Fruit fly (Drosophila melanogaster) whole organism, embryonic: ENCODE results near the gene Pcyt1.
A peak's percentile ranks its signal among the peaks of the same experiment; 100 is the strongest.

Experiments
- Ada2b ChIP-seq: fragments of 200-800 bp; sonication (Bioruptor generic); IDR thresholded peaks from 2 replicates; pipeline ENCODE4 v1.3.6; 2022; ENCODE audit warnings: missing biosample characterization, missing genetic modification characterization
- Adf1 ChIP-seq: fragments of 200-800 bp; sonication (Bioruptor generic); IDR thresholded peaks from 2 replicates; pipeline ENCODE4 v1.3.6; 2022; ENCODE audit warnings: missing biosample characterization, missing genetic modification characterization
- BEAF-32 ChIP-seq: fragments of 200-800 bp; sonication (Bioruptor generic); optimal IDR thresholded peaks from 3 replicates; lab custom pipeline; 2017; ENCODE audit warnings: missing biosample characterization, missing genetic modification characterization, mild to moderate bottlenecking, moderate library complexity, missing genetic modification reagents
- Blimp-1 ChIP-seq: fragments of 200-800 bp; sonication (Bioruptor generic); optimal IDR thresholded peaks from 3 replicates; lab custom pipeline; 2018; ENCODE audit warnings: missing biosample characterization, missing genetic modification characterization, mild to moderate bottlenecking, moderate library complexity, missing genetic modification reagents
- CG10366 ChIP-seq: fragments of 200-800 bp; sonication (Bioruptor generic); IDR thresholded peaks from 2 replicates; pipeline ENCODE4 v1.3.6; 2022; ENCODE audit warnings: missing biosample characterization, missing genetic modification characterization
- CG11695 ChIP-seq: fragments of 200-800 bp; sonication (Bioruptor generic); IDR thresholded peaks from 3 replicates; pipeline ENCODE4 v1.3.6; 2022; ENCODE audit warnings: missing biosample characterization, missing genetic modification characterization
- CG12155 ChIP-seq: fragments of 200-800 bp; sonication (Bioruptor generic); optimal IDR thresholded peaks from 3 replicates; lab custom pipeline; 2016; ENCODE audit warnings: missing biosample characterization, missing genetic modification characterization
- CG13287 ChIP-seq: fragments of 200-800 bp; sonication (Bioruptor generic); IDR thresholded peaks from 2 replicates; pipeline ENCODE4 v1.3.6; 2022; ENCODE audit warnings: missing biosample characterization, missing genetic modification characterization; ENCODE audit not compliant: partially characterized antibody
- CG14014 ChIP-seq: fragments of 200-800 bp; sonication (Bioruptor generic); IDR thresholded peaks from 2 replicates; pipeline ENCODE4 v1.3.6; 2022; ENCODE audit warnings: missing biosample characterization, missing genetic modification characterization
- CG17359 ChIP-seq: fragments of 200-800 bp; sonication (Bioruptor generic); optimal IDR thresholded peaks from 3 replicates; lab custom pipeline; 2018; ENCODE audit warnings: missing biosample characterization, mild to moderate bottlenecking, missing genetic modification characterization, moderate library complexity
- CG17361 ChIP-seq: fragments of 200-800 bp; sonication (Bioruptor generic); IDR thresholded peaks from 3 replicates; pipeline ENCODE4 v1.3.6; 2022; ENCODE audit warnings: missing biosample characterization, missing genetic modification characterization
- CG18619 ChIP-seq: fragments of 200-800 bp; sonication (Bioruptor generic); optimal IDR thresholded peaks from 3 replicates; lab custom pipeline; 2017; ENCODE audit warnings: missing biosample characterization, mild to moderate bottlenecking, missing genetic modification characterization
- CG2712 ChIP-seq: fragments of 200-800 bp; optimal IDR thresholded peaks from 3 replicates; lab custom pipeline; 2019; ENCODE audit warnings: missing biosample characterization, mild to moderate bottlenecking, missing genetic modification characterization, moderate library complexity
- CG30020 ChIP-seq: fragments of 200-800 bp; optimal IDR thresholded peaks from 2 replicates; lab custom pipeline; 2019; ENCODE audit warnings: missing biosample characterization, mild to moderate bottlenecking, missing genetic modification characterization, moderate library complexity
- CG7556 ChIP-seq: fragments of 200-800 bp; sonication (Bioruptor generic); optimal IDR thresholded peaks from 2 replicates; lab custom pipeline; 2017; ENCODE audit warnings: missing biosample characterization, mild to moderate bottlenecking, missing genetic modification characterization
- CG7839 ChIP-seq: fragments of 200-800 bp; sonication (Bioruptor generic); optimal IDR thresholded peaks from 3 replicates; lab custom pipeline; 2018; ENCODE audit warnings: missing biosample characterization, mild to moderate bottlenecking, missing genetic modification characterization, moderate library complexity
- CG8290 ChIP-seq, 3 experiments: fragments of 200-800 bp; sonication (Bioruptor generic); optimal IDR thresholded peaks; 2 replicates each; lab custom pipeline; 2016 to 2019; ENCODE audit warnings: missing biosample characterization in 3 of 3, missing genetic modification characterization in 3 of 3, mild to moderate bottlenecking in 2 of 3, moderate library complexity in 1 of 3
- CG8944 ChIP-seq: fragments of 200-800 bp; sonication (Bioruptor generic); optimal IDR thresholded peaks from 3 replicates; lab custom pipeline; 2016; ENCODE audit warnings: missing biosample characterization, missing genetic modification characterization
- D ChIP-seq, 2 experiments: fragments of 200-800 bp in 1 of 2; fragments of >200 bp in 1 of 2; sonication (Bioruptor generic) in 1 of 2; optimal IDR thresholded peaks; 2 replicates in 1 of 2; 3 replicates in 1 of 2; lab custom pipeline; 2017; ENCODE audit warnings: mild to moderate bottlenecking in 1 of 2, missing biosample characterization in 1 of 2, missing genetic modification characterization in 1 of 2, missing genetic modification reagents in 1 of 2
- D19B ChIP-seq: fragments of 200-800 bp; sonication (Bioruptor generic); optimal IDR thresholded peaks from 2 replicates; lab custom pipeline; 2017; ENCODE audit warnings: missing biosample characterization, mild to moderate bottlenecking, missing genetic modification characterization
- Dbx ChIP-seq: fragments of 200-800 bp; sonication (Bioruptor generic); IDR thresholded peaks from 3 replicates; pipeline ENCODE4 v1.3.6; 2022; ENCODE audit warnings: missing biosample characterization, missing genetic modification characterization
- Deaf1 ChIP-seq: fragments of 200-800 bp; optimal IDR thresholded peaks from 3 replicates; lab custom pipeline; 2019; ENCODE audit warnings: missing biosample characterization, mild to moderate bottlenecking, missing genetic modification characterization, moderate library complexity
- ERR ChIP-seq: fragments of 200-800 bp; sonication (Bioruptor generic); optimal IDR thresholded peaks from 2 replicates; lab custom pipeline; 2016; ENCODE audit warnings: missing biosample characterization, missing genetic modification characterization
- GATAe ChIP-seq: fragments of 200-800 bp; sonication (Bioruptor generic); conservative IDR thresholded peaks from 2 replicates; pipeline ENCODE4 v1.3.6; 2022; ENCODE audit warnings: missing biosample characterization, missing genetic modification characterization
- H2.0 ChIP-seq: fragments of 200-800 bp; sonication (Bioruptor generic); IDR thresholded peaks from 2 replicates; pipeline ENCODE4 v1.3.6; 2022; ENCODE audit warnings: missing biosample characterization, missing genetic modification characterization
- HLH3B ChIP-seq: fragments of 200-800 bp; sonication (Bioruptor generic); IDR thresholded peaks from 2 replicates; pipeline ENCODE4 v1.3.6; 2022; ENCODE audit warnings: missing biosample characterization, missing genetic modification characterization
- Hr3 ChIP-seq: fragments of 200-800 bp; sonication (Bioruptor generic); optimal IDR thresholded peaks from 3 replicates; lab custom pipeline; 2016; ENCODE audit warnings: missing biosample characterization, missing genetic modification characterization
- Opbp ChIP-seq: fragments of 200-800 bp; sonication (Bioruptor generic); IDR thresholded peaks from 3 replicates; pipeline ENCODE4 v1.3.6; 2022; ENCODE audit warnings: missing biosample characterization, missing genetic modification characterization; ENCODE audit not compliant: partially characterized antibody
- ara ChIP-seq: fragments of 200-800 bp; sonication (Bioruptor generic); IDR thresholded peaks from 2 replicates; pipeline ENCODE4 v1.3.6; 2022; ENCODE audit warnings: missing biosample characterization, missing genetic modification characterization
- corto ChIP-seq: fragments of 200-800 bp; sonication (Bioruptor generic); optimal IDR thresholded peaks from 2 replicates; lab custom pipeline; 2016; ENCODE audit warnings: missing biosample characterization, mild to moderate bottlenecking, missing genetic modification characterization, moderate library complexity
- croc ChIP-seq: fragments of 200-800 bp; sonication (Bioruptor generic); conservative IDR thresholded peaks from 3 replicates; pipeline ENCODE4 v1.3.6; 2022; ENCODE audit warnings: missing biosample characterization, missing genetic modification characterization
- crol ChIP-seq: fragments of 200-800 bp; sonication (Bioruptor generic); IDR thresholded peaks from 2 replicates; pipeline ENCODE4 v1.3.6; 2022; ENCODE audit warnings: missing biosample characterization, missing genetic modification characterization
- dpn ChIP-seq, 2 experiments: fragments of 200-800 bp; sonication (Bioruptor generic); optimal IDR thresholded peaks; 3 replicates each; lab custom pipeline; 2016; ENCODE audit warnings: missing biosample characterization in 2 of 2, missing genetic modification characterization in 2 of 2
- en ChIP-seq: fragments of 200-800 bp; sonication (Bioruptor generic); optimal IDR thresholded peaks from 2 replicates; lab custom pipeline; 2016; ENCODE audit warnings: missing biosample characterization, missing genetic modification characterization
- fd3F ChIP-seq: fragments of 200-800 bp; sonication (Bioruptor generic); optimal IDR thresholded peaks from 2 replicates; lab custom pipeline; 2018; ENCODE audit warnings: missing biosample characterization, mild to moderate bottlenecking, missing genetic modification characterization, moderate library complexity
- gce ChIP-seq: fragments of 200-800 bp; sonication (Bioruptor generic); IDR thresholded peaks from 3 replicates; pipeline ENCODE4 v1.3.6; 2022; ENCODE audit warnings: missing biosample characterization, missing genetic modification characterization
- gsb-n ChIP-seq: fragments of 200-800 bp; sonication (Bioruptor generic); optimal IDR thresholded peaks from 3 replicates; lab custom pipeline; 2018; ENCODE audit warnings: missing biosample characterization, mild to moderate bottlenecking, missing genetic modification characterization
- insv ChIP-seq, 2 experiments: fragments of 200-800 bp; sonication (Bioruptor generic); optimal IDR thresholded peaks; 3 replicates each; lab custom pipeline; 2016 to 2018; ENCODE audit warnings: missing biosample characterization in 2 of 2, missing genetic modification characterization in 2 of 2
- inv ChIP-seq: fragments of 200-800 bp; sonication (Bioruptor generic); IDR thresholded peaks from 2 replicates; pipeline ENCODE4 v1.3.6; 2022; ENCODE audit warnings: missing biosample characterization, missing genetic modification characterization; ENCODE audit not compliant: partially characterized antibody
- lmd ChIP-seq: fragments of 200-800 bp; sonication (Bioruptor generic); IDR thresholded peaks from 2 replicates; pipeline ENCODE4 v1.3.6; 2022; ENCODE audit warnings: missing biosample characterization, missing genetic modification characterization
- prd ChIP-seq, 3 experiments: fragments of >200 bp in 2 of 3; fragments of 200-800 bp in 1 of 3; sonication (Bioruptor generic) in 1 of 3; optimal IDR thresholded peaks in 2 of 3; IDR thresholded peaks in 1 of 3; 2 replicates in 2 of 3; 3 replicates in 1 of 3; pipeline versions ENCODE4 v1.3.6 to Lab custom; 2017 to 2022; ENCODE audit warnings: missing biosample characterization in 1 of 3, missing genetic modification characterization in 1 of 3
- pzg ChIP-seq: fragments of 200-800 bp; sonication (Bioruptor generic); optimal IDR thresholded peaks from 3 replicates; lab custom pipeline; 2018; ENCODE audit warnings: missing biosample characterization, mild to moderate bottlenecking, missing genetic modification characterization, moderate library complexity
- run ChIP-seq: fragments of 200-800 bp; sonication (Bioruptor generic); optimal IDR thresholded peaks from 3 replicates; lab custom pipeline; 2018; ENCODE audit warnings: missing biosample characterization, mild to moderate bottlenecking, missing genetic modification characterization
- sd ChIP-seq: fragments of 200-800 bp; sonication (Bioruptor generic); optimal IDR thresholded peaks from 3 replicates; lab custom pipeline; 2018; ENCODE audit warnings: missing biosample characterization, mild to moderate bottlenecking, missing genetic modification characterization, moderate library complexity
- sim ChIP-seq: fragments of 200-800 bp; sonication (Bioruptor generic); IDR thresholded peaks from 2 replicates; pipeline ENCODE4 v1.3.6; 2022; ENCODE audit warnings: missing biosample characterization, missing genetic modification characterization
- sug ChIP-seq: fragments of 200-800 bp; optimal IDR thresholded peaks from 2 replicates; lab custom pipeline; 2019; ENCODE audit warnings: missing biosample characterization, mild to moderate bottlenecking, missing genetic modification characterization, moderate library complexity
- wdn ChIP-seq: fragments of 200-800 bp; sonication (Bioruptor generic); IDR thresholded peaks from 2 replicates; pipeline ENCODE4 v1.3.6; 2022; ENCODE audit warnings: missing biosample characterization, missing genetic modification characterization
- zf30C ChIP-seq: fragments of 200-800 bp; sonication (Bioruptor generic); optimal IDR thresholded peaks from 3 replicates; lab custom pipeline; 2018; ENCODE audit warnings: missing biosample characterization, mild to moderate bottlenecking, missing genetic modification characterization

Pcyt1 gene

DNA sequence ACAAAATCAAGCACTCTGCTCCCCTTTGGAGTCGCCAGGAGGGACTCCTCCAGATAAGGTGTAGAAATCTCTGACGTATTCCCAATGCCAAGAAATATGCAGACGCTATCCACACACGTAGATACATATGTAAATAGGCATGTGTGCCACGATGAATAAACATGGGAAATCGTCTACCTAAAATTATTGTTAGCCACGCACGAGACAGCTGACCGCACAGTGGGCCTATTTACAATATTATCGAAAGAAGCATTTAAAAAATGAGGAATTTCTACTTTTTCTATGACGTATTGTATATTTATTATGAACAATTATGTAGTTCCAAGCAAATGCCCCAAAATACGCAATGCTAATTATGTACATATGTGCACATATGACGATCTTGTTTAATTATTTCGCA is 3.3 kb downstream of the Pcyt1 start (continued):
- no peak for TF ChIP-seq Opbp
- TF ChIP-seq CG11695 = no peak
- no peak for TF ChIP-seq CG18619 (GFP tag; lab: Kevin White, UChicago)
- no peak for TF ChIP-seq D (optimal IDR thresholded peaks at IDR 0.05; lab: Kevin White, UChicago)
- no peak for TF ChIP-seq D (GFP tag; optimal IDR thresholded peaks at IDR 0.05; lab: Kevin White, UChicago)
- TF ChIP-seq dpn (GFP tag; optimal IDR thresholded peaks at IDR 0.05; lab: Kevin White, UChicago) = no peak
- TF ChIP-seq crol (GFP tag; lab: Robert Waterston, UW) = no peak
- no peak for TF ChIP-seq sim (GFP tag; lab: Robert Waterston, UW)
- TF ChIP-seq ERR (GFP tag; lab: Kevin White, UChicago) = no peak
- no peak for TF ChIP-seq zf30C (GFP tag; lab: Kevin White, UChicago)
- TF ChIP-seq pzg (GFP tag; lab: Kevin White, UChicago) = no peak
- peak; percentile 32 for TF ChIP-seq CG2712 (tag; lab: Kevin White, UChicago)
- no peak for TF ChIP-seq insv (GFP tag; optimal IDR thresholded peaks at IDR 0.05; lab: Kevin White, UChicago)
- no peak for TF ChIP-seq sug (tag; lab: Kevin White, UChicago)
- peak; percentile 8 for TF ChIP-seq Blimp-1 (GFP tag; lab: Kevin White, UChicago)
- TF ChIP-seq en = no peak
- TF ChIP-seq corto (GFP tag; lab: Kevin White, UChicago) = no peak
- TF ChIP-seq H2.0 (GFP tag; lab: Robert Waterston, UW) = no peak
- TF ChIP-seq croc = no peak
- TF ChIP-seq fd3F (GFP tag; lab: Kevin White, UChicago) = peak; percentile 10
- TF ChIP-seq CG8944 (GFP tag; lab: Kevin White, UChicago) = no peak
- TF ChIP-seq sd = peak; percentile 63
- TF ChIP-seq run (tag; lab: Kevin White, UChicago) = no peak
- no peak for TF ChIP-seq CG30020 (tag; lab: Kevin White, UChicago)
- TF ChIP-seq CG13287 (GFP tag; lab: Robert Waterston, UW) = no peak
- TF ChIP-seq Adf1 (GFP tag; lab: Robert Waterston, UW) = no peak
- TF ChIP-seq CG17359 = peak; percentile 16
- peak; percentile 25 for TF ChIP-seq CG10366
- TF ChIP-seq ara = peak; percentile 58; the same call in 1 of the 2 replicates
- TF ChIP-seq inv (GFP tag; lab: Robert Waterston, UW) = no peak
- TF ChIP-seq gce (GFP tag; lab: Robert Waterston, UW) = no peak
- no peak for TF ChIP-seq Hr3 (GFP tag; lab: Kevin White, UChicago)
- peak; percentile 57; the same call in 1 of the 2 replicates for TF ChIP-seq CG14014 (GFP tag; lab: Robert Waterston, UW)
- TF ChIP-seq lmd = peak; percentile 23; the same call in 1 of the 2 replicates
- TF ChIP-seq Ada2b (GFP tag; lab: Robert Waterston, UW) = peak; percentile 37
- TF ChIP-seq gsb-n = no peak
- TF ChIP-seq CG17361 = no peak
- TF ChIP-seq Deaf1 (tag; lab: Kevin White, UChicago) = no peak
- no peak for TF ChIP-seq HLH3B (GFP tag; lab: Robert Waterston, UW)
- peak; percentile 32 for TF ChIP-seq CG7839 (tag; lab: Kevin White, UChicago)
- TF ChIP-seq GATAe (GFP tag; lab: Robert Waterston, UW) = no peak
- peak; percentile 5 for TF ChIP-seq CG12155 (GFP tag; lab: Kevin White, UChicago)
- no peak for TF ChIP-seq wdn (GFP tag; lab: Robert Waterston, UW)
- no peak for TF ChIP-seq D19B (GFP tag; lab: Kevin White, UChicago)
- TF ChIP-seq CG7556 (GFP tag; lab: Kevin White, UChicago) = no peak
- TF ChIP-seq BEAF-32 (GFP tag; lab: Kevin White, UChicago) = no peak
- TF ChIP-seq CG8290 (GFP tag; optimal IDR thresholded peaks at IDR 0.05; lab: Kevin White, UChicago) = no peak
- TF ChIP-seq CG8290 (tag; optimal IDR thresholded peaks at IDR 0.05; lab: Kevin White, UChicago) = peak in 1 of 2 experiments; percentile 36
- TF ChIP-seq Dbx (GFP tag; lab: Robert Waterston, UW) = 0 out of 3 replicates have a peak, but pooled peaks have one; percentile 24
- no peak for TF ChIP-seq prd (optimal IDR thresholded peaks at IDR 0.05; lab: Kevin White, UChicago)
- TF ChIP-seq prd (GFP tag; IDR thresholded peaks at IDR 0.05; lab: Robert Waterston, UW) = peak; percentile 60
